Fruit fly (Drosophila melanogaster) whole organism, wandering third instar larva: ENCODE measurements around the gene CG6576.

Source experiments
- CG9705 ChIP-seq: fragments of 200-800 bp; sonication (Bioruptor generic); optimal IDR thresholded peaks from 2 replicates; lab custom pipeline; 2018; ENCODE audit warnings: missing biosample characterization, mild to moderate bottlenecking, missing genetic modification characterization
- Dif ChIP-seq: fragments of 200-275, 200-300 bp; sonication (Bioruptor generic); optimal IDR thresholded peaks from 2 replicates; lab custom pipeline; 2018; ENCODE audit warnings: missing biosample characterization, missing genetic modification characterization; ENCODE audit not compliant: partially characterized antibody
- GATAd ChIP-seq: sonication (Bioruptor generic); optimal IDR thresholded peaks from 2 replicates; lab custom pipeline; 2016; ENCODE audit warnings: missing biosample characterization, missing genetic modification characterization
- HLH106 ChIP-seq: fragments of 200-800 bp; optimal IDR thresholded peaks from 3 replicates; lab custom pipeline; 2019; ENCODE audit warnings: missing biosample characterization, mild to moderate bottlenecking, missing genetic modification characterization, moderate library complexity
- Hnf4 ChIP-seq: fragments of 200-800 bp; sonication (Bioruptor generic); optimal IDR thresholded peaks from 2 replicates; lab custom pipeline; 2016; ENCODE audit warnings: missing biosample characterization, mild to moderate bottlenecking, missing genetic modification characterization
- Hr78 ChIP-seq: fragments of >200 bp; optimal IDR thresholded peaks from 2 replicates; lab custom pipeline; 2017; ENCODE audit warnings: missing biosample characterization, missing genetic modification characterization
- Jra ChIP-seq: sonication (Bioruptor generic); optimal IDR thresholded peaks from 2 replicates; lab custom pipeline; 2016; ENCODE audit warnings: missing biosample characterization, missing genetic modification characterization
- Mio ChIP-seq: sonication (Bioruptor generic); optimal IDR thresholded peaks from 2 replicates; lab custom pipeline; 2016; ENCODE audit warnings: missing biosample characterization, missing genetic modification characterization
- Myc ChIP-seq: fragments of >200 bp; optimal IDR thresholded peaks from 2 replicates; lab custom pipeline; 2017
- N ChIP-seq: fragments of >200 bp; optimal IDR thresholded peaks from 2 replicates; lab custom pipeline; 2018; ENCODE audit warnings: missing biosample characterization, missing external identifiers, missing genetic modification characterization
- OdsH ChIP-seq: fragments of 200-800 bp; sonication (Bioruptor generic); optimal IDR thresholded peaks from 2 replicates; lab custom pipeline; 2016; ENCODE audit warnings: missing biosample characterization, mild to moderate bottlenecking, missing genetic modification characterization
- Rel ChIP-seq, 2 experiments: fragments of 200-800 bp; sonication (Bioruptor generic) in 1 of 2; optimal IDR thresholded peaks; 2 replicates in 1 of 2; 3 replicates in 1 of 2; lab custom pipeline; 2016 to 2019; ENCODE audit warnings: mild to moderate bottlenecking in 2 of 2, missing biosample characterization in 2 of 2, missing genetic modification characterization in 2 of 2, moderate library complexity in 1 of 2
- Sp1 ChIP-seq: fragments of 200-800 bp; sonication (Bioruptor generic); optimal IDR thresholded peaks from 3 replicates; lab custom pipeline; 2019; ENCODE audit warnings: missing biosample characterization, mild to moderate bottlenecking, missing genetic modification characterization, moderate library complexity
- Vsx2 ChIP-seq: fragments of 200-300, 225-300 bp; sonication (Bioruptor generic); optimal IDR thresholded peaks from 2 replicates; lab custom pipeline; 2018; ENCODE audit warnings: missing biosample characterization, missing genetic modification characterization; ENCODE audit not compliant: partially characterized antibody
- br ChIP-seq: fragments of 200-800 bp; sonication (Bioruptor generic); optimal IDR thresholded peaks from 2 replicates; lab custom pipeline; 2016; ENCODE audit warnings: missing biosample characterization, missing genetic modification characterization
- dmrt93B ChIP-seq: fragments of 200-800 bp; sonication (Bioruptor generic); optimal IDR thresholded peaks from 2 replicates; lab custom pipeline; 2018; ENCODE audit warnings: missing biosample characterization, mild to moderate bottlenecking, missing genetic modification characterization
- dsf ChIP-seq: sonication (Bioruptor generic); optimal IDR thresholded peaks from 2 replicates; lab custom pipeline; 2016; ENCODE audit warnings: missing biosample characterization, missing genetic modification characterization, borderline replicate concordance
- ey ChIP-seq: fragments of 200-800 bp; sonication (Bioruptor generic); optimal IDR thresholded peaks from 2 replicates; lab custom pipeline; 2016; ENCODE audit warnings: missing biosample characterization, missing genetic modification characterization
- foxo ChIP-seq, 2 experiments: fragments of 200-800 bp; sonication (Bioruptor generic); optimal IDR thresholded peaks; 2 replicates in 1 of 2; 3 replicates in 1 of 2; lab custom pipeline; 2016 to 2017; ENCODE audit warnings: missing biosample characterization in 2 of 2, missing genetic modification characterization in 2 of 2
- fru ChIP-seq: fragments of 200-800 bp; sonication (Bioruptor generic); optimal IDR thresholded peaks from 3 replicates; lab custom pipeline; 2016; ENCODE audit warnings: missing biosample characterization, mild to moderate bottlenecking, missing genetic modification characterization
- h ChIP-seq: fragments of 200-800 bp; sonication (Bioruptor generic); optimal IDR thresholded peaks from 3 replicates; lab custom pipeline; 2016; ENCODE audit warnings: missing biosample characterization, mild to moderate bottlenecking, missing genetic modification characterization
- lola ChIP-seq: fragments of >200 bp; optimal IDR thresholded peaks from 2 replicates; lab custom pipeline; 2017; ENCODE audit warnings: missing biosample characterization, missing genetic modification characterization
- psq ChIP-seq: fragments of 200-800 bp; sonication (Bioruptor generic); optimal IDR thresholded peaks from 3 replicates; lab custom pipeline; 2017; ENCODE audit warnings: missing biosample characterization, mild to moderate bottlenecking, missing genetic modification characterization, moderate library complexity
- rgr ChIP-seq: fragments of 200-800 bp; sonication (Bioruptor generic); optimal IDR thresholded peaks from 3 replicates; lab custom pipeline; 2016; ENCODE audit warnings: missing biosample characterization, mild to moderate bottlenecking, missing genetic modification characterization
- sage ChIP-seq: fragments of 200-800 bp; sonication (Bioruptor generic); optimal IDR thresholded peaks from 2 replicates; lab custom pipeline; 2016; ENCODE audit warnings: missing biosample characterization, mild to moderate bottlenecking, missing genetic modification characterization
- sv ChIP-seq: fragments of 200-800 bp; sonication (Bioruptor generic); optimal IDR thresholded peaks from 3 replicates; lab custom pipeline; 2016; ENCODE audit warnings: missing biosample characterization, missing genetic modification characterization
- tai ChIP-seq: sonication (Bioruptor generic); optimal IDR thresholded peaks from 2 replicates; lab custom pipeline; 2016; ENCODE audit warnings: missing biosample characterization, missing genetic modification characterization
- usp ChIP-seq: fragments of >200 bp; optimal IDR thresholded peaks from 2 replicates; lab custom pipeline; 2017; ENCODE audit warnings: missing biosample characterization, missing genetic modification characterization
- woc ChIP-seq: sonication (Bioruptor generic); optimal IDR thresholded peaks from 2 replicates; lab custom pipeline; 2016; ENCODE audit warnings: missing biosample characterization, mild to moderate bottlenecking, missing genetic modification characterization

The CG6576 gene

DNA sequence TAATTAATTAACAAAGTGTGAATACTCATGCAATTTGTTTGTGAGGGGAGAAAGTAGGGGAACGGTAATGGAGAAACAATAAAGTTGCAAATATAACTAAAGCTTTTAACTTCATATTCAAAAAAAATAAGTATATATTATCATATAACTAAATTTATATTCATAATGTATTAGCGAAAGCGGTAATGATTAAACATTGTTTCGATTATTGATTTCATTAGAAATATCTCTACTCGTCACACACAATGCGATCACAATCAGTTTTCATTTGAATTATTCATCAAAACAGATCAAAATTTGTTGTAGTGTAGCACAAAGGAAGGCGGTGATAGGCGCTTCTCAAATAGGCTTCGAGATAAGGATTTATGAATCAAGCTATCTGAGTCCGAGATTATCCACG, at the start of gene CG6576:
TSS of gene CG6576 (plus strand) at position 301 of the 400 bp plus-strand sequence.
- TF ChIP-seq sage (GFP tag; lab: Kevin White, UChicago), result no peak
- TF ChIP-seq OdsH, result no peak
- no peak for TF ChIP-seq Hr78 (GFP tag; lab: Kevin White, UChicago)
- no peak for TF ChIP-seq sv (GFP tag; lab: Kevin White, UChicago)
- TF ChIP-seq tai (GFP tag; lab: Kevin White, UChicago), result no peak
- TF ChIP-seq CG9705 (GFP tag; lab: Kevin White, UChicago), result no peak
- no peak for TF ChIP-seq fru
- TF ChIP-seq dmrt93B (GFP tag; lab: Kevin White, UChicago), result no peak
- no peak for TF ChIP-seq GATAd (GFP tag; lab: Kevin White, UChicago)
- TF ChIP-seq usp, result no peak
- no peak for TF ChIP-seq Rel (GFP tag; optimal IDR thresholded peaks at IDR 0.05; lab: Kevin White, UChicago)
- no peak for TF ChIP-seq Rel (tag; optimal IDR thresholded peaks at IDR 0.05; lab: Kevin White, UChicago)
- no peak for TF ChIP-seq Jra (GFP tag; lab: Kevin White, UChicago)
- no peak for TF ChIP-seq Vsx2

DNA sequence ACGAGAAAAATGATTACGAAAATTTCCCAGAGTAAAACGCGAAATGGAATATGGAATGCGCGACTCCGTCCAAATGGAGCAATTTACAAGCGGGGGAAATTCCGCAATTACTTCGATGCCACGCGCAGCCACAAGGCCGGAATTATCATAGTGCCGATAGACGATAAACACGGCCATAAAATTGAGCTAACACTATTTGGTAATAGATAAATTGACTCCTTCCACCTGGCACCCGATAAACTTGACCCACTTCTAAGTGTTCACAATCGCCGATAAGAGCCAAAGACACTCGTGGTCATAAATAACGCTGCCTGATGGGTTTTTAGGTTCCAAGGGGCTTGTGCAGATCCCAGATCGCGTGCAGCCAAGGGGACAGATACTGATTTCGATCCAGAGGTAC, 48.7 kb upstream of the CG6576 start:
- TF ChIP-seq N (GFP tag; lab: Kevin White, UChicago) (no peak), dsf (GFP tag; lab: Kevin White, UChicago) (no peak), tai (GFP tag; lab: Kevin White, UChicago) (no peak), foxo (GFP tag; optimal IDR thresholded peaks at IDR 0.05; lab: Kevin White, UChicago) (no peak), GATAd (GFP tag; lab: Kevin White, UChicago) (no peak), Mio (GFP tag; lab: Kevin White, UChicago) (no peak), usp (no peak), dmrt93B (GFP tag; lab: Kevin White, UChicago) (no peak), Dif (GFP tag; lab: Kevin White, UChicago) (no peak), sv (GFP tag; lab: Kevin White, UChicago) (no peak), Myc (lab: Kevin White, UChicago) (no peak), Jra (GFP tag; lab: Kevin White, UChicago) (no peak), HLH106 (tag; lab: Kevin White, UChicago) (no peak), h (GFP tag; lab: Kevin White, UChicago) (no peak)

DNA sequence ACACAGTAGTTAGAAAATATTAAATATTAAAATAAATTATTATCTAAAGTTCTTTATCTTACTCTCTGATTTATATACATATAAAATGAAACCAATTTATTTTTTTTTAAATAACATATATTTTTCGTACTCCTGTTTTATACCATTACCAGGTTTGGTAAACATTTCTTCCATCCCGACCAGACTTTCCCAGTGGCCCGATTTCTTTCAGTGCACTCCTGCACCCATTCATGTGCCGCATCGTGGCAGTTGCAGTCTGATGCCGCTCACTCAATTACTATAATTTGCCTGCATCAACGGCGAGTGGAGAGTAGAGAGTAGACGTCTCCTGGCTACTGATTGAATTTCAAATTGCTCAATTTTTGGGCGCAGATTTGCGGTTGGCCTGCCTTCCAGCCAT, 48.0 kb upstream of the CG6576 start:
- TF ChIP-seq h (GFP tag; lab: Kevin White, UChicago), result no peak
- TF ChIP-seq Hnf4 (GFP tag; lab: Kevin White, UChicago), result no peak
- TF ChIP-seq ey (GFP tag; lab: Kevin White, UChicago), result no peak
- TF ChIP-seq Sp1 (GFP tag; lab: Kevin White, UChicago), result peak; percentile 34
- TF ChIP-seq tai (GFP tag; lab: Kevin White, UChicago), result no peak
- peak; percentile 15 for TF ChIP-seq psq
- no peak for TF ChIP-seq woc (GFP tag; lab: Kevin White, UChicago)
- TF ChIP-seq Vsx2, result no peak
- no peak for TF ChIP-seq N (GFP tag; lab: Kevin White, UChicago)
- TF ChIP-seq OdsH, result no peak
- peak in 1 of 2 experiments; percentile 19 for TF ChIP-seq foxo (GFP tag; optimal IDR thresholded peaks at IDR 0.05; lab: Kevin White, UChicago)
- peak; percentile 11 for TF ChIP-seq rgr (GFP tag; lab: Kevin White, UChicago)
- TF ChIP-seq HLH106 (tag; lab: Kevin White, UChicago), result peak; percentile 26
- TF ChIP-seq lola, result no peak
- no peak for TF ChIP-seq sv (GFP tag; lab: Kevin White, UChicago)
- TF ChIP-seq, all 38 proteins: peak for 5

DNA sequence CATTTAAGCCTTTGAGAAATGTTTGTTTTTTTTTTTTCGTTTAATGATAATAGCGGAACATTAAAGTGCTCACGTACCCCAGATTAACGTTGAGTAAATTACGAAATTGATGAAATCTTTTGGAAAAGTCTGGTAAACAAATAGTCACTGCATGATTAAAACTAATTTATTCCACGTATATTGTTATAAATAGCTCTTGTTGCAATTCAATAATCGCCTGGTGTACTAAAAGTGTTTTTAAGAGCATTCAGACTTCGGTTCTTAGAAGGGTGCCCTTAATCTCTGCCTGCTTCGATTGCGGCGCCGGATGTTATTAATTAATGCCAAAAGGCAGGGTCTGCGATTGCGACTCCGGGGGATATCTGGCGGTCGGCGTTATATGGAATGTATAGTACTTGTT, 46.9 kb upstream of the CG6576 start:
- TF ChIP-seq ey (GFP tag; lab: Kevin White, UChicago), result peak; percentile 9
- TF ChIP-seq h (GFP tag; lab: Kevin White, UChicago), result peak; percentile 2
- no peak for TF ChIP-seq Vsx2
- peak in 1 of 2 experiments; percentile 11 for TF ChIP-seq foxo (GFP tag; optimal IDR thresholded peaks at IDR 0.05; lab: Kevin White, UChicago)
- peak; percentile 11 for TF ChIP-seq rgr (GFP tag; lab: Kevin White, UChicago)

DNA sequence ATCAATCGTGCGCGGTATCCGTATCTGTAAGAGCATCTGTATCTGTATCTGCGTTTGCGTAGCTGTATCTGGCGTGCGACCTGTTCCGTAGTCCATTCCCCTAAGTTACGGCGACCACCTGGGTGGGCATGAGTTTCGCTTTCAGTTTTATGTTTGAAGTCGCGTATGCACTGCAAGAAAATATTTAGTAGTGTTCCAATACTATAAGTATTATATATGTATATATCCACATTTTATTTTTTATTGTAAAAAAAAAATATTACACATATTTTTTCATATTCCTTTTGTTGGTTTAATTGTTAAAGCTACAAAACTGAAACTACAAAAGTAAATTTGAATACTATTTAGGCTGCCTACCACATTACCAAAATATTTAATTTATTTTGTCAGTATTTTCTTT, 42.9 kb upstream of the CG6576 start:
- no peak for TF ChIP-seq rgr (GFP tag; lab: Kevin White, UChicago)
- TF ChIP-seq psq, result peak; percentile 35
- TF ChIP-seq OdsH, result no peak
- TF ChIP-seq Jra (GFP tag; lab: Kevin White, UChicago), result no peak
- peak; percentile 9 for TF ChIP-seq HLH106 (tag; lab: Kevin White, UChicago)
- no peak for TF ChIP-seq br
- TF ChIP-seq foxo (GFP tag; optimal IDR thresholded peaks at IDR 0.05; lab: Kevin White, UChicago), result peak in 1 of 2 experiments; percentile 24
- TF ChIP-seq Sp1 (GFP tag; lab: Kevin White, UChicago), result peak; percentile 26
